Worm (Caenorhabditis elegans) whole organism, young adult: ENCODE results near the gene B0238.15.

ENCODE experiments used
- F10E7.11 ChIP-seq: sonication (generic microtip); optimal IDR thresholded peaks from 2 replicates; lab custom pipeline; 2017; ENCODE audit warnings: mild to moderate bottlenecking, missing genetic modification characterization, moderate library complexity, missing compliant biosample characterization
- F22D6.2 ChIP-seq: sonication (generic microtip); optimal IDR thresholded peaks from 2 replicates; lab custom pipeline; 2016; ENCODE audit warnings: mild to moderate bottlenecking, missing genetic modification characterization, missing compliant biosample characterization
- T26A5.8 ChIP-seq: sonication (generic microtip); optimal IDR thresholded peaks from 2 replicates; lab custom pipeline; 2016; ENCODE audit warnings: missing genetic modification characterization, missing compliant biosample characterization
- bed-2 ChIP-seq: fragments of 200-800 bp; sonication (Bioruptor generic); IDR thresholded peaks from 2 replicates; pipeline ENCODE4 v1.3.6; 2022; ENCODE audit warnings: missing genetic modification reagents, missing genetic modification characterization, missing compliant biosample characterization
- dpl-1 ChIP-seq: fragments of 150-350 bp; optimal IDR thresholded peaks from 2 replicates; lab custom pipeline; 2014; ENCODE audit warnings: missing biosample characterization, missing genetic modification reagents, missing genetic modification characterization
- let-526 ChIP-seq: fragments of 200-800 bp; sonication (Bioruptor generic); IDR thresholded peaks from 2 replicates; pipeline ENCODE4 v1.3.6; 2022; ENCODE audit warnings: missing genetic modification reagents, missing genetic modification characterization, missing compliant biosample characterization
- ztf-3 ChIP-seq: fragments of 200-800 bp; sonication (Bioruptor generic); optimal IDR thresholded peaks from 2 replicates; lab custom pipeline; 2018; ENCODE audit warnings: mild to moderate bottlenecking, missing genetic modification characterization, missing compliant biosample characterization

DNA sequence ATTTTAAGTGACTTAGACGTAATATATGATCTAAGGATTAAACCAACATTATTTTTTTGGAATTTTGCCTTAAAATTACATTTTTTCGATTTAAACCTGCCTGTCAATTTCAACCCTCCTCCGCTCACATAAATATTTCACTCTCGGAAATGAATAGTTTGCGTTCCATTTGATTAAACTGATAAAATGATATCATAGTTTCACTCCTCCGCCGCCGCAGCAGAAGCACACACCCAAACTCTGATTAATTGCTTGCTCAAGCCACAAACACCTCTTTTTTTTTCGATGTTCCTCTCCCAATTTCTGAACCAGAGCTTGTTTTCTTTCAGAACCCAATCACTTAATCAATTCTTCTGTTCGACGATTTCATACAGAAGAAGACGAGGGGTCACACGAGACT, 17.0 kb upstream of the B0238.15 start, which contains the start of gene Y49G5B.1:
- TF ChIP-seq dpl-1 (no peak), ztf-3 (GFP tag; lab: Kevin White, UChicago) (no peak), let-526 (GFP tag; lab: Robert Waterston, UW) (no peak), F22D6.2 (tag; lab: Kevin White, UChicago) (no peak), F10E7.11 (tag; lab: Kevin White, UChicago) (no peak), T26A5.8 (tag; lab: Kevin White, UChicago) (no peak), bed-2 (GFP tag; lab: Robert Waterston, UW) (no peak)
